Worm (Caenorhabditis elegans): ENCODE results near the gene srh-304.

The srh-304 gene

DNA sequence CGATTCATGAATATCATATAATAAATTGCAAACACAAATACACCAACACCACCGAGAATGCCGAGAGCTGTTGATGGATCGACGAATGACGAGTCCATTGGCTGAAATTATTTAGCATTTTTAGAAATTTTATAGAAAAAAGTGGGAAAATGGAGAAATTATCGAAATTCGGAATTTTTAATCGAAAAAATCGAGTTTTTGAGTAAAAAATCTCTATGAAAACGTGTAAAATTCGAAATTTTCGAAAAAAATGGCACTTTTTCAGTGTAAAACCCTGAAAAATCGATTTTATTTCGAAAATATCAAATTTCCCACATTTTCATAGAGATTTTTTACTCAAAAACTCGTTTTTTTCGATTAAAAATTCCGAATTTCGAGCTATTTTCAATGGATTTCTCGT, 27.5 kb downstream of the srh-304 start, which contains the start of gene tcc-1:
Gene tcc-1 (minus strand): TSS at position 101 of the 400 bp plus-strand sequence.
- TF ChIP-seq spr-1 (tag; optimal IDR thresholded peaks at IDR 0.05) (no peak), egl-27 (tag; optimal IDR thresholded peaks at IDR 0.05) (no peak), set-16 (GFP tag; IDR thresholded peaks at IDR 0.05) (no peak), nhr-76 (tag; optimal IDR thresholded peaks at IDR 0.05) (no peak), zfp-3 (GFP tag; conservative IDR thresholded peaks at IDR 0.05) (no peak), dmd-8 (GFP tag; IDR thresholded peaks at IDR 0.05) (no peak), fkh-10 (GFP tag; optimal IDR thresholded peaks at IDR 0.05) (no peak), hmg-1.1 (GFP tag; IDR thresholded peaks at IDR 0.05) (no peak), pha-4 (GFP tag; IDR thresholded peaks at IDR 0.05) (no peak), pha-4 (tag; optimal IDR thresholded peaks at IDR 0.05) (no peak), sdz-12 (GFP tag; optimal IDR thresholded peaks at IDR 0.05) (no peak), skn-1 (tag; optimal IDR thresholded peaks at IDR 0.05) (no peak), attf-4 (tag; optimal IDR thresholded peaks at IDR 0.05) (no peak), ceh-62 (tag; optimal IDR thresholded peaks at IDR 0.05) (no peak), F10B5.3 (tag; optimal IDR thresholded peaks at IDR 0.05) (no peak), vab-7 (GFP tag; IDR thresholded peaks at IDR 0.05) (no peak), rbr-2 (tag; optimal IDR thresholded peaks at IDR 0.05) (no peak), nhr-41 (GFP tag; IDR thresholded peaks at IDR 0.05) (no peak), Y75B8A.6 (GFP tag; IDR thresholded peaks at IDR 0.05) (no peak)

DNA sequence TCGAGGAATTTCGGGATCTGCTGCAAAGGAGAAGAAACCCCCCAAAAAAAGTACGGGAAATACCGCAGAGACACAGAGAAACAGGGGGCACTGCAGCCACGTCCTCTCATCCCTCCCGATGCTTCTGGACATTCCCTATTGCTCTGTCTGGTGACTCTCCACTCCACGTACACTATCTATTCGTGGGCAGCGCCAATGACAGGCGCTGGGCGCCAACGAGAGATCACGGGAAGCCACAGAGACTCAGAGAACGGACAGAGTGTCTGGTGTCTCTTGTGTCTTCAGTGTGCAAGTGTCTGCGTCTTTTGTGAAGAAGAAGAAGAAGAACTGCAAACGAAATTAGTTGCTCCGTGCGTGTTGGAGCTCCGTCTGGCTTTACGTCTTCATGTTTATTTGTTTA, 29.5 kb downstream of the srh-304 start:
- peak; percentile 52 for TF ChIP-seq F37D6.2 (tag; optimal IDR thresholded peaks at IDR 0.05)
- peak; percentile 84 for TF ChIP-seq T26A8.4 (GFP tag; IDR thresholded peaks at IDR 0.05)
- no peak for TF ChIP-seq unc-130 (GFP tag; optimal IDR thresholded peaks at IDR 0.05)
- TF ChIP-seq R02D3.7 (tag; optimal IDR thresholded peaks at IDR 0.05) = no peak
- TF ChIP-seq zfp-3 (GFP tag; conservative IDR thresholded peaks at IDR 0.05) = no peak
- TF ChIP-seq lim-7 (GFP tag; IDR thresholded peaks at IDR 0.05) = no peak
- peak; percentile 45 for TF ChIP-seq pha-4 (GFP tag; IDR thresholded peaks at IDR 0.05)
- no peak for TF ChIP-seq pha-4 (tag; optimal IDR thresholded peaks at IDR 0.05)
- no peak for TF ChIP-seq tag-97 (GFP tag; IDR thresholded peaks at IDR 0.05)
- peak; percentile 56 for TF ChIP-seq ces-1 (GFP tag; optimal IDR thresholded peaks at IDR 0.05)
- no peak for TF ChIP-seq ceh-62 (tag; optimal IDR thresholded peaks at IDR 0.05)
- peak; percentile 82 for TF ChIP-seq lin-38 (GFP tag; IDR thresholded peaks at IDR 0.05)
- TF ChIP-seq ceh-32 (tag; optimal IDR thresholded peaks at IDR 0.05; ENCODE audit: poor library complexity) = no peak
- no peak for TF ChIP-seq php-3 (GFP tag; IDR thresholded peaks at IDR 0.05)
- TF ChIP-seq lin-13 (GFP tag; optimal IDR thresholded peaks at IDR 0.05) = peak; percentile 53
- peak; percentile 81 to 85 for TF ChIP-seq lsy-2 (tag; optimal IDR thresholded peaks at IDR 0.05)
- peak; percentile 76 for TF ChIP-seq egl-43 (GFP tag; IDR thresholded peaks at IDR 0.05)
- peak; percentile 89 for TF ChIP-seq dve-1 (tag; optimal IDR thresholded peaks at IDR 0.05; ENCODE audit: insufficient read depth)
- TF ChIP-seq Y48G9A.11 (GFP tag; IDR thresholded peaks at IDR 0.05) = no peak
- TF ChIP-seq nhr-102 (tag; optimal IDR thresholded peaks at IDR 0.05) = peak; percentile 67
- no peak for TF ChIP-seq mxl-2 (GFP tag; conservative IDR thresholded peaks at IDR 0.05)
- TF ChIP-seq mdt-29 (GFP tag; IDR thresholded peaks at IDR 0.05) = peak; percentile 70; the same call in 1 of the 2 replicates
- peak; percentile 15 for TF ChIP-seq pqm-1 (tag; optimal IDR thresholded peaks at IDR 0.05)
- peak; percentile 88 for TF ChIP-seq nhr-11 (tag; optimal IDR thresholded peaks at IDR 0.05)
- TF ChIP-seq rbr-2 (tag; optimal IDR thresholded peaks at IDR 0.05) = peak; percentile 87
- peak; percentile 73 for TF ChIP-seq dmd-6 (GFP tag; IDR thresholded peaks at IDR 0.05)
- peak; percentile 97 for TF ChIP-seq hmg-1.1 (GFP tag; IDR thresholded peaks at IDR 0.05)
- TF ChIP-seq fos-1 (tag; optimal IDR thresholded peaks at IDR 0.05) = no peak
- TF ChIP-seq F44E2.7 (GFP tag; IDR thresholded peaks at IDR 0.05) = no peak
- no peak for TF ChIP-seq zip-2 (tag; optimal IDR thresholded peaks at IDR 0.05)
- peak; percentile 89 for TF ChIP-seq mep-1 (tag; optimal IDR thresholded peaks at IDR 0.05)
- no peak for TF ChIP-seq daf-8 (GFP tag; IDR thresholded peaks at IDR 0.05)
- no peak for TF ChIP-seq Y75B8A.6 (GFP tag; IDR thresholded peaks at IDR 0.05)
- peak in 1 of 2 experiments; percentile 99 for TF ChIP-seq unc-62 (GFP tag; optimal IDR thresholded peaks at IDR 0.05 in 1 of 2)
- TF ChIP-seq unc-62 (tag; optimal IDR thresholded peaks at IDR 0.05) = no peak
- no peak for TF ChIP-seq saeg-2 (GFP tag; IDR thresholded peaks at IDR 0.05)
- TF ChIP-seq madf-5 (GFP tag; IDR thresholded peaks at IDR 0.05) = no peak
- TF ChIP-seq sdz-12 (GFP tag; optimal IDR thresholded peaks at IDR 0.05) = no peak
- peak; percentile 42 for TF ChIP-seq nhr-77 (tag; optimal IDR thresholded peaks at IDR 0.05)
- 0 out of 2 replicates have a peak, but pooled peaks have one; percentile 47 for TF ChIP-seq dmd-9 (GFP tag; IDR thresholded peaks at IDR 0.05)

All from whole organism, L4 larva.